Worm (Caenorhabditis elegans): ENCODE data around the gene cyp-13A3.

The cyp-13A3 gene

ce11 chrII:9833855-9834254 lies 40.8 kb upstream of the cyp-13A3 start, which contains the start of gene ZK938.3:
TSS of gene ZK938.3 (minus strand) at chrII:9833955.
- peak in 1 of 2 experiments; percentile 26 for TF ChIP-seq unc-62 (GFP tag; optimal IDR thresholded peaks at IDR 0.05 in 1 of 2)
- no peak for TF ChIP-seq unc-62 (tag; optimal IDR thresholded peaks at IDR 0.05)
- TF ChIP-seq ceh-82 (tag; optimal IDR thresholded peaks at IDR 0.05) = no peak

- TF ChIP-seq nhr-11 (tag; optimal IDR thresholded peaks at IDR 0.05) = no peak
- TF ChIP-seq set-16 (GFP tag; IDR thresholded peaks at IDR 0.05) = no peak
- no peak for TF ChIP-seq ama-1 (optimal IDR thresholded peaks at IDR 0.05)
- no peak for TF ChIP-seq F37D6.2 (tag; optimal IDR thresholded peaks at IDR 0.05)
- TF ChIP-seq T20F7.1 (GFP tag; optimal IDR thresholded peaks at IDR 0.05) = no peak
- no peak for TF ChIP-seq dve-1 (tag; optimal IDR thresholded peaks at IDR 0.05; ENCODE audit: insufficient read depth)
- no peak for TF ChIP-seq nhr-111 (GFP tag; optimal IDR thresholded peaks at IDR 0.05)
- TF ChIP-seq ceh-32 (tag; optimal IDR thresholded peaks at IDR 0.05; ENCODE audit: poor library complexity) = no peak
These were observed 37.9 kb upstream of the cyp-13A3 start, which contains the start of gene ZK938.12 for ce11 chrII:9831033-9831432. TSS of gene ZK938.12 (plus strand) at chrII:9831333.

DNA sequence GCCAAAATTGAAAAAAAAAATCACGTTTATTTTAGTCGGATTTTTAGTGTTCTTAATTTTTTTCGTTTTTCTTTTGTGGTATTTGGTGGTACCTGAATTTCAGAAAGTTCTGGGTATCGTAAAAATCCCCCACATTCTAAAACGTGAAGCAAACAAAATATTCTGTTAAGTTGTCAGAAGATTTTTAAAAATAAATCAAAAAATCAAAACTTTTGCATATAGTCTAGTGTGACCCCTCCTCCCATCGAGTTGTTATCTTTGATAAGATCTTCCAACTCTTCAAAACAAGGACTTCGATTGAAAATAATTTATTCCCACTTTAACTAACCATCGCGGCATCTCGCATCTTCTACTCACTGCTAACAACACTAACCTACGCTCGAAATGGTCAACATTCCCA lies 36.0 kb upstream of the cyp-13A3 start, which contains the start of gene ZK938.1:
Gene ZK938.1, plus strand, starts transcription at position 301 of the 400 bp plus-strand sequence.
- no peak for TF ChIP-seq unc-39 (tag; optimal IDR thresholded peaks at IDR 0.05)
- no peak for TF ChIP-seq ceh-44 (GFP tag; IDR thresholded peaks at IDR 0.05)
- TF ChIP-seq zfp-3 (GFP tag; conservative IDR thresholded peaks at IDR 0.05) = no peak
- TF ChIP-seq nhr-10 (tag; optimal IDR thresholded peaks at IDR 0.05) = no peak
- TF ChIP-seq aha-1 (tag) = no peak
- no peak for TF ChIP-seq snpc-1.2 (GFP tag; IDR thresholded peaks at IDR 0.05)
- TF ChIP-seq mxl-3 (GFP tag; optimal IDR thresholded peaks at IDR 0.05) = no peak
- TF ChIP-seq egl-43 (GFP tag; IDR thresholded peaks at IDR 0.05) = no peak

ce11 chrII:9828502-9828901 lies 35.4 kb upstream of the cyp-13A3 start:
- TF ChIP-seq ceh-32 (tag; optimal IDR thresholded peaks at IDR 0.05; ENCODE audit: poor library complexity) (no peak), nhr-6 (tag; optimal IDR thresholded peaks at IDR 0.05) (no peak), dmd-9 (GFP tag; IDR thresholded peaks at IDR 0.05) (no peak), lin-38 (GFP tag; IDR thresholded peaks at IDR 0.05) (no peak), zip-2 (tag; optimal IDR thresholded peaks at IDR 0.05) (no peak), madf-5 (GFP tag; IDR thresholded peaks at IDR 0.05) (no peak), fos-1 (tag; optimal IDR thresholded peaks at IDR 0.05) (no peak), sdz-12 (GFP tag; optimal IDR thresholded peaks at IDR 0.05) (no peak)

ce11 chrII:9827852-9828251 lies 34.8 kb upstream of the cyp-13A3 start, which contains the start of gene eyg-1:
TSS of gene eyg-1 (minus strand) at chrII:9827952.
- TF ChIP-seq aha-1 (tag) = peak; percentile 53
- TF ChIP-seq spr-1 (tag; optimal IDR thresholded peaks at IDR 0.05) = no peak

DNA sequence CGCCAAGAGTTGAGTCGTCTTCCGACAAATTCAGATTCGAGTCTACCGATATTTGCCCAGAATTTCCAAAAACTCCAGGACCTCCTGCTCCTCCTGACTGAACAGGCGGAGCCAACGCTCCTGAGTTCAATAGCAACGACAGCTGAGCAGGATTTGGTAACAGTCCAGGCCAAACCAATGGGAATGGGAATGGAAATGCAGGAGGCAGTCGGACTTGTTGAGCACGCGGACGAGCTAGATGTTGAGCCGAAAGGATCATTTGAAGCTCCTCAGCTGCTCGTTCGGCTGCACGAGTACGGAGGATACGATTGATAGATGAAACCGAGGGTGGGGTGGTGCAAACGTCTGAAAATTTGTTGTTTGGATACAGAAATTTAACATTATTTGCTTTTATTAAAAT lies 33.8 kb upstream of the cyp-13A3 start:
- TF ChIP-seq aha-1 (tag) (peak; percentile 56), lsy-2 (tag; optimal IDR thresholded peaks at IDR 0.05) (no peak), unc-130 (GFP tag; optimal IDR thresholded peaks at IDR 0.05) (no peak)

DNA sequence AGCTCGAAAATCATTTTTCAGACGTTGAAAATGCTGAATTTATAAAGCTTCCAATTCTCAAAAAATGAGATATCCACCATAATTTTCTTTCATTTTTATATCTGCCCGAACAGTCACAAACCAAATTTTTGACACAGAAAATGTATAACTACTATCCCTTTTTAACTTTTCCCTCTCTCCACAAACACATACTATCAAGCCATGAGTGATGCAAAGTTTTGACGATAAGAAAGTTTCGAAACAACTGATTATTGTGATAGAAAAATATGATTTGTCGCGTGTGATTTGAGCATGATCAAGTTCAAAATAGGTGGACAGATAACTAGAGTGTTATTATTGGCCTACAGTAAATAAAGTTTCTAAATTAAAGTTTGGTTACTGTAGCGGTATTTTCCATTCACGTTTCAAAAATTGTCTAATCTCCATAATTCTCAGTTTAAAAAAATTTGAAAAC lies 14.4 kb upstream of the cyp-13A3 start, which contains the start of gene cyp-13A8:
Gene cyp-13A8, minus strand, starts transcription at position 51 of the 454 bp plus-strand sequence.
- TF ChIP-seq nhr-11 (tag; optimal IDR thresholded peaks at IDR 0.05) = no peak
- TF ChIP-seq egl-27 (tag; optimal IDR thresholded peaks at IDR 0.05) = no peak
- TF ChIP-seq nhr-25 (tag; optimal IDR thresholded peaks at IDR 0.05; ENCODE audit: borderline replicate concordance, insufficient read depth) = no peak
- no peak for TF ChIP-seq unc-39 (tag; optimal IDR thresholded peaks at IDR 0.05)
- TF ChIP-seq attf-4 (tag; optimal IDR thresholded peaks at IDR 0.05) = no peak
- TF ChIP-seq pha-4 (GFP tag; IDR thresholded peaks at IDR 0.05) = no peak
- TF ChIP-seq pha-4 (tag; optimal IDR thresholded peaks at IDR 0.05) = no peak
- peak; percentile 91 for TF ChIP-seq pqm-1 (tag; optimal IDR thresholded peaks at IDR 0.05)
- TF ChIP-seq dve-1 (tag; optimal IDR thresholded peaks at IDR 0.05; ENCODE audit: insufficient read depth) = peak; percentile 68
- TF ChIP-seq hlh-30 (tag; optimal IDR thresholded peaks at IDR 0.05; ENCODE audit: insufficient read depth) = peak; percentile 91
- TF ChIP-seq set-16 (GFP tag; IDR thresholded peaks at IDR 0.05) = no peak
- no peak for TF ChIP-seq fos-1 (tag; optimal IDR thresholded peaks at IDR 0.05)
- TF ChIP-seq unc-62 (GFP tag; optimal IDR thresholded peaks at IDR 0.05 in 1 of 2) = peak in 1 of 2 experiments; percentile 21
- TF ChIP-seq unc-62 (tag; optimal IDR thresholded peaks at IDR 0.05) = no peak
- peak; percentile 78 for TF ChIP-seq nhr-28 (tag; optimal IDR thresholded peaks at IDR 0.05)
- no peak for TF ChIP-seq spr-1 (tag; optimal IDR thresholded peaks at IDR 0.05)
- TF ChIP-seq spr-3 (GFP tag; optimal IDR thresholded peaks at IDR 0.05) = no peak
- no peak for TF ChIP-seq Y48G9A.11 (GFP tag; IDR thresholded peaks at IDR 0.05)
- no peak for TF ChIP-seq lin-39 (tag; optimal IDR thresholded peaks at IDR 0.05)
